Fruit fly (Drosophila melanogaster) whole organism, prepupa: ENCODE data around the gene Lcp65Ag1.

Experiments
- Blimp-1 ChIP-seq: fragments of 200-800 bp; sonication (Bioruptor generic); optimal IDR thresholded peaks from 3 replicates; lab custom pipeline; 2017; ENCODE audit warnings: missing biosample characterization, missing genetic modification characterization, mild to moderate bottlenecking, moderate library complexity, missing genetic modification reagents
- CG10631 ChIP-seq: fragments of 200-800 bp; sonication (Bioruptor generic); optimal IDR thresholded peaks from 2 replicates; lab custom pipeline; 2016; ENCODE audit warnings: missing biosample characterization, missing genetic modification characterization
- CG10669 ChIP-seq: fragments of 200-800 bp; sonication (Bioruptor generic); optimal IDR thresholded peaks from 3 replicates; lab custom pipeline; 2018; ENCODE audit warnings: missing biosample characterization, mild to moderate bottlenecking, missing genetic modification characterization, moderate library complexity
- CG11294 ChIP-seq: fragments of 200-800 bp; sonication (Bioruptor generic); IDR thresholded peaks from 2 replicates; pipeline ENCODE4 v1.3.6; 2022; ENCODE audit warnings: missing biosample characterization, missing genetic modification characterization
- CG11762 ChIP-seq: fragments of 200-800 bp; sonication (Bioruptor generic); optimal IDR thresholded peaks from 3 replicates; lab custom pipeline; 2016; ENCODE audit warnings: missing biosample characterization, missing genetic modification characterization; ENCODE audit not compliant: insufficient read depth
- CG11902 ChIP-seq: fragments of 200-800 bp; sonication (Bioruptor generic); optimal IDR thresholded peaks from 3 replicates; lab custom pipeline; 2016; ENCODE audit warnings: missing biosample characterization, missing genetic modification characterization
- CG15336 ChIP-seq: fragments of 200-800 bp; sonication (Bioruptor generic); IDR thresholded peaks from 2 replicates; pipeline ENCODE4 v1.3.6; 2022; ENCODE audit warnings: missing biosample characterization, missing genetic modification characterization
- CG1621 ChIP-seq: fragments of 200-800 bp; sonication (Bioruptor generic); optimal IDR thresholded peaks from 3 replicates; lab custom pipeline; 2018; ENCODE audit warnings: missing biosample characterization, mild to moderate bottlenecking, missing genetic modification characterization
- CG16779 ChIP-seq: fragments of 200-800 bp; sonication (Bioruptor generic); optimal IDR thresholded peaks from 3 replicates; lab custom pipeline; 2017; ENCODE audit warnings: missing biosample characterization, mild to moderate bottlenecking, missing genetic modification characterization
- CG3032 ChIP-seq: fragments of 200-800 bp; optimal IDR thresholded peaks from 2 replicates; lab custom pipeline; 2019; ENCODE audit warnings: missing biosample characterization, mild to moderate bottlenecking, missing genetic modification characterization, moderate library complexity
- CG31627 ChIP-seq: fragments of 200-800 bp; sonication (Bioruptor generic); optimal IDR thresholded peaks from 3 replicates; lab custom pipeline; 2016; ENCODE audit warnings: missing biosample characterization, missing genetic modification characterization
- CG34406 ChIP-seq: fragments of 200-800 bp; sonication (Bioruptor generic); optimal IDR thresholded peaks from 3 replicates; lab custom pipeline; 2016; ENCODE audit warnings: missing biosample characterization, missing genetic modification characterization
- CG4318 ChIP-seq: fragments of 200-800 bp; sonication (Bioruptor generic); optimal IDR thresholded peaks from 3 replicates; lab custom pipeline; 2017; ENCODE audit warnings: missing biosample characterization, mild to moderate bottlenecking, missing genetic modification characterization
- CG6163 ChIP-seq: fragments of 200-800 bp; sonication (Bioruptor generic); IDR thresholded peaks from 3 replicates; pipeline ENCODE4 v1.3.6; 2022; ENCODE audit warnings: missing biosample characterization, missing genetic modification characterization
- CG6792 ChIP-seq: fragments of 200-800 bp; sonication (Bioruptor generic); optimal IDR thresholded peaks from 3 replicates; lab custom pipeline; 2016; ENCODE audit warnings: missing biosample characterization, missing genetic modification characterization
- CG6854 ChIP-seq: fragments of 200-800 bp; sonication (Bioruptor generic); optimal IDR thresholded peaks from 2 replicates; lab custom pipeline; 2017; ENCODE audit warnings: missing biosample characterization, mild to moderate bottlenecking, missing genetic modification characterization
- CG7368 ChIP-seq: fragments of 200-800 bp; sonication (Bioruptor generic); optimal IDR thresholded peaks from 3 replicates; lab custom pipeline; 2016; ENCODE audit warnings: missing biosample characterization, missing genetic modification characterization
- CG8632 ChIP-seq: fragments of 200-800 bp; sonication (Bioruptor generic); optimal IDR thresholded peaks from 3 replicates; lab custom pipeline; 2016; ENCODE audit warnings: missing biosample characterization, missing genetic modification characterization
- CG9139 ChIP-seq: fragments of 200-800 bp; sonication (Bioruptor generic); optimal IDR thresholded peaks from 3 replicates; lab custom pipeline; 2017; ENCODE audit warnings: missing biosample characterization, mild to moderate bottlenecking, missing genetic modification characterization
- Eip78C ChIP-seq: fragments of 200-800 bp; sonication (Bioruptor generic); peaks from one replicate; lab custom pipeline; 2016; ENCODE audit warnings: missing biosample characterization, missing genetic modification characterization
- Eip93F ChIP-seq: fragments of 200-800 bp; sonication (Bioruptor generic); optimal IDR thresholded peaks from 2 replicates; lab custom pipeline; 2016; ENCODE audit warnings: missing biosample characterization, mild to moderate bottlenecking, missing genetic modification characterization
- Ets21C ChIP-seq: fragments of 200-800 bp; sonication (Bioruptor generic); optimal IDR thresholded peaks from 3 replicates; lab custom pipeline; 2016; ENCODE audit warnings: missing biosample characterization, missing genetic modification characterization
- Gug ChIP-seq: fragments of 200-800 bp; sonication (Bioruptor generic); IDR thresholded peaks from 2 replicates; pipeline ENCODE4 v1.3.6; 2022; ENCODE audit warnings: missing biosample characterization, missing genetic modification characterization
- Hr38 ChIP-seq: sonication (Bioruptor generic); optimal IDR thresholded peaks from 2 replicates; lab custom pipeline; 2016; ENCODE audit warnings: missing biosample characterization, missing genetic modification characterization
- Hr39 ChIP-seq: fragments of 200-800 bp; sonication (Bioruptor generic); optimal IDR thresholded peaks from 2 replicates; lab custom pipeline; 2016; ENCODE audit warnings: missing biosample characterization, missing genetic modification characterization
- Hr4 ChIP-seq: fragments of 200-800 bp; sonication (Bioruptor generic); optimal IDR thresholded peaks from 3 replicates; lab custom pipeline; 2016; ENCODE audit warnings: missing biosample characterization, missing genetic modification characterization
- Lpt ChIP-seq: fragments of 200-800 bp; sonication (Bioruptor generic); optimal IDR thresholded peaks from 3 replicates; lab custom pipeline; 2016; ENCODE audit warnings: missing biosample characterization, missing genetic modification characterization
- Met ChIP-seq: fragments of 200-800 bp; sonication (Bioruptor generic); optimal IDR thresholded peaks from 3 replicates; lab custom pipeline; 2016; ENCODE audit warnings: missing biosample characterization, missing genetic modification characterization
- OdsH ChIP-seq: fragments of 200-800 bp; sonication (Bioruptor generic); optimal IDR thresholded peaks from 3 replicates; lab custom pipeline; 2016; ENCODE audit warnings: missing biosample characterization, missing genetic modification characterization
- Smox ChIP-seq: fragments of 200-800 bp; sonication (Bioruptor generic); optimal IDR thresholded peaks from 3 replicates; lab custom pipeline; 2016; ENCODE audit warnings: missing biosample characterization, missing genetic modification characterization
- Sox102F ChIP-seq: fragments of 200-800 bp; sonication (Bioruptor generic); optimal IDR thresholded peaks from 2 replicates; lab custom pipeline; 2016; ENCODE audit warnings: missing biosample characterization, mild to moderate bottlenecking, missing genetic modification characterization
- Sox14 ChIP-seq: fragments of 200-800 bp; sonication (Bioruptor generic); optimal IDR thresholded peaks from 3 replicates; lab custom pipeline; 2016; ENCODE audit warnings: missing biosample characterization, missing genetic modification characterization
- Sox15 ChIP-seq: fragments of 200-800 bp; sonication (Bioruptor generic); optimal IDR thresholded peaks from 3 replicates; lab custom pipeline; 2016; ENCODE audit warnings: missing biosample characterization, missing genetic modification characterization
- achi ChIP-seq: fragments of 200-800 bp; sonication (Bioruptor generic); optimal IDR thresholded peaks from 3 replicates; lab custom pipeline; 2016; ENCODE audit warnings: missing biosample characterization, missing genetic modification characterization
- cyc ChIP-seq: fragments of 200-800 bp; sonication (Bioruptor generic); optimal IDR thresholded peaks from 3 replicates; lab custom pipeline; 2016; ENCODE audit warnings: missing biosample characterization, missing genetic modification characterization
- dac ChIP-seq: fragments of 200-800 bp; sonication (Bioruptor generic); optimal IDR thresholded peaks from 2 replicates; lab custom pipeline; 2017; ENCODE audit warnings: missing biosample characterization, mild to moderate bottlenecking, missing genetic modification characterization
- dsx ChIP-seq: fragments of 200-800 bp; optimal IDR thresholded peaks from 3 replicates; lab custom pipeline; 2019; ENCODE audit warnings: missing biosample characterization, mild to moderate bottlenecking, missing genetic modification characterization, moderate library complexity; ENCODE audit not compliant: poor library complexity, severe bottlenecking
- eg ChIP-seq: fragments of 200-800 bp; sonication (Bioruptor generic); IDR thresholded peaks from 3 replicates; pipeline ENCODE4 v1.3.6; 2022; ENCODE audit warnings: missing biosample characterization, missing genetic modification characterization
- fd59A ChIP-seq: fragments of 200-800 bp; sonication (Bioruptor generic); optimal IDR thresholded peaks from 2 replicates; lab custom pipeline; 2017; ENCODE audit warnings: missing biosample characterization, mild to moderate bottlenecking, missing genetic modification characterization, missing genetic modification reagents
- fkh ChIP-seq: fragments of 200-800 bp; sonication (Bioruptor generic); optimal IDR thresholded peaks from 3 replicates; lab custom pipeline; 2017; ENCODE audit warnings: missing biosample characterization, mild to moderate bottlenecking, missing genetic modification characterization, moderate library complexity
- lz ChIP-seq: fragments of 200-800 bp; sonication (Bioruptor generic); optimal IDR thresholded peaks from 3 replicates; lab custom pipeline; 2016; ENCODE audit warnings: missing biosample characterization, missing genetic modification characterization
- net ChIP-seq: fragments of 200-800 bp; sonication (Bioruptor generic); optimal IDR thresholded peaks from 3 replicates; lab custom pipeline; 2016; ENCODE audit warnings: missing biosample characterization, missing genetic modification characterization
- pdm3 ChIP-seq: fragments of 200-800 bp; sonication (Bioruptor generic); optimal IDR thresholded peaks from 3 replicates; lab custom pipeline; 2016; ENCODE audit warnings: missing biosample characterization, missing genetic modification characterization
- spab ChIP-seq: fragments of 200-800 bp; sonication (Bioruptor generic); optimal IDR thresholded peaks from 2 replicates; lab custom pipeline; 2017; ENCODE audit warnings: missing biosample characterization, mild to moderate bottlenecking, missing genetic modification characterization, missing genetic modification reagents
- ss ChIP-seq, 2 experiments: fragments of 200-800 bp; sonication (Bioruptor generic); optimal IDR thresholded peaks; 2 replicates in 1 of 2; 3 replicates in 1 of 2; lab custom pipeline; 2017 to 2018; ENCODE audit warnings: mild to moderate bottlenecking in 2 of 2, missing biosample characterization in 2 of 2, missing genetic modification characterization in 2 of 2, moderate library complexity in 1 of 2
- svp ChIP-seq: fragments of 200-800 bp; sonication (Bioruptor generic); peaks from one replicate; lab custom pipeline; 2016; ENCODE audit warnings: missing biosample characterization, missing genetic modification characterization
- vri ChIP-seq: fragments of 200-800 bp; sonication (Bioruptor generic); optimal IDR thresholded peaks from 3 replicates; lab custom pipeline; 2016; ENCODE audit warnings: missing biosample characterization, mild to moderate bottlenecking, missing genetic modification characterization

The Lcp65Ag1 gene

DNA sequence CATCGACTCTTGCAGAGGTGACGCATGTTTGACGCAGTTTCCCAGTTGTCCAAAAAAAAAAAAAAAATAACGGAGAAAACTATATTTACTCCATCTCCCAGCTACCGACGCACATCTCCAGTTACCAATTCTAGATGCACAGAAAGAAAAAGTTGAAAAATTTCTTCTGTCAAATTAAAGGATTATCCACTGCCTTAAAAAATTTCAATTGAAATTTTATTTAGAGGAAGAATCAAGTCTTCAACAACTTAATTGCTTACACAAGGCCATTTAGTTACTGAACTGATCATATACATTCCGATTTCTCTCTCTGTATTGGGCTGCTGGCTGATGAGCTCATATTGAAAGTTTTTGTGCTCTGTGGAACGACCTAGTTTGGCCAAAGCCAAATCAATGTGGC is 49.1 kb downstream of the Lcp65Ag1 start (continued):
- TF ChIP-seq Eip93F (GFP tag; lab: Kevin White, UChicago) (no peak), Hr39 (peak; percentile 2), achi (GFP tag; lab: Kevin White, UChicago) (peak; percentile 23), net (GFP tag; lab: Kevin White, UChicago) (no peak), lz (no peak), CG6792 (GFP tag; lab: Kevin White, UChicago) (no peak), CG8632 (GFP tag; lab: Kevin White, UChicago) (no peak), Sox14 (GFP tag; lab: Kevin White, UChicago) (no peak), CG3032 (tag; lab: Kevin White, UChicago) (no peak), CG31627 (GFP tag; lab: Kevin White, UChicago) (no peak), Hr38 (no peak), CG10669 (GFP tag; lab: Kevin White, UChicago) (no peak), OdsH (GFP tag; lab: Kevin White, UChicago) (peak; percentile 37), CG7368 (GFP tag; lab: Kevin White, UChicago) (no peak), CG4318 (GFP tag; lab: Kevin White, UChicago) (peak; percentile 6), CG6854 (GFP tag; lab: Kevin White, UChicago) (no peak), spab (GFP tag; lab: Kevin White, UChicago) (no peak), Sox15 (GFP tag; lab: Kevin White, UChicago) (no peak), Lpt (no peak), ss (GFP tag; optimal IDR thresholded peaks at IDR 0.05; lab: Kevin White, UChicago) (no peak), vri (no peak), CG6163 (no peak), fkh (GFP tag; lab: Kevin White, UChicago) (no peak), CG16779 (tag; lab: Kevin White, UChicago) (no peak), svp (no peak), CG9139 (GFP tag; lab: Kevin White, UChicago) (no peak), Smox (no peak), Blimp-1 (GFP tag; lab: Kevin White, UChicago) (no peak), cyc (GFP tag; lab: Kevin White, UChicago) (no peak)

DNA sequence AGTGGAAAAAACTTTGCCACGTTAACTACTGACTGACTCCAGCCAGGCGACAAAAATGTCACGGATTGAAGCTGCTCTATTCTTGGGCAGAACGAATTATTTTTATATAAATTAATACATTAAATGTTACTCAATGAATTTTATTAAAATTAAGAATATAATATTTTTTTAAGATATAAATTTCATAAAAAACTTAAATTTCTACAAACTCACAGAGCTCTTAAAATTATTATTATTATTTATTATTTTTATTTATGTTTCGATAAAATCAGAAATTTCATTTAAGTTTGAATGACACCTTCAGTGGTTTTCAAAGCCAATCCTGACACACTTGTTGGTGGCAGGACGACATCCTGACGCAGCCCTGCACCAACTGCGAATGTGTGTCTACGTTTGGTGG is 49.9 kb downstream of the Lcp65Ag1 start:
- TF ChIP-seq CG31627 (GFP tag; lab: Kevin White, UChicago): no peak
- TF ChIP-seq CG15336 (GFP tag; lab: Robert Waterston, UW): peak; percentile 77
- no peak for TF ChIP-seq Ets21C (GFP tag; lab: Kevin White, UChicago)
- peak; percentile 62; the same call in 1 of the 3 replicates for TF ChIP-seq eg
- TF ChIP-seq fd59A: peak; percentile 33
- 0 out of 3 replicates have a peak, but pooled peaks have one; percentile 5 for TF ChIP-seq CG6163
- no peak for TF ChIP-seq dac (GFP tag; lab: Kevin White, UChicago)
- TF ChIP-seq net (GFP tag; lab: Kevin White, UChicago): peak; percentile 68
- TF ChIP-seq Gug (GFP tag; lab: Robert Waterston, UW): 0 out of 2 replicates have a peak, but pooled peaks have one; percentile 14
- TF ChIP-seq Sox102F (GFP tag; lab: Kevin White, UChicago): peak; percentile 26
- TF ChIP-seq CG11762 (GFP tag; lab: Kevin White, UChicago): peak; percentile 16
- no peak for TF ChIP-seq CG1621 (tag; lab: Kevin White, UChicago)
- peak; percentile 66 to 81 for TF ChIP-seq ss (GFP tag; optimal IDR thresholded peaks at IDR 0.05; lab: Kevin White, UChicago)
- no peak for TF ChIP-seq CG6854 (GFP tag; lab: Kevin White, UChicago)
- peak; percentile 22 for TF ChIP-seq Sox15 (GFP tag; lab: Kevin White, UChicago)
- TF ChIP-seq pdm3 (GFP tag; lab: Kevin White, UChicago): peak; percentile 23
- TF ChIP-seq Sox14 (GFP tag; lab: Kevin White, UChicago): peak; percentile 41
- TF ChIP-seq CG6792 (GFP tag; lab: Kevin White, UChicago): peak; percentile 55
- TF ChIP-seq CG10669 (GFP tag; lab: Kevin White, UChicago): peak; percentile 5
- peak; percentile 71 for TF ChIP-seq CG4318 (GFP tag; lab: Kevin White, UChicago)
- peak; percentile 72 for TF ChIP-seq OdsH (GFP tag; lab: Kevin White, UChicago)
- peak; percentile 46 for TF ChIP-seq Hr4
- peak; percentile 11 for TF ChIP-seq Smox
- TF ChIP-seq CG10631 (GFP tag; lab: Kevin White, UChicago): peak; percentile 69
- TF ChIP-seq fkh (GFP tag; lab: Kevin White, UChicago): no peak
- no peak for TF ChIP-seq CG11902 (GFP tag; lab: Kevin White, UChicago)
- TF ChIP-seq vri: peak; percentile 1
- TF ChIP-seq CG11294 (GFP tag; lab: Robert Waterston, UW): no peak
- peak; percentile 68 for TF ChIP-seq CG34406
- peak; percentile 8 for TF ChIP-seq lz
- TF ChIP-seq Met (GFP tag; lab: Kevin White, UChicago): peak; percentile 20
- peak; percentile 63 for TF ChIP-seq dsx (GFP tag; lab: Kevin White, UChicago)
- TF ChIP-seq CG7368 (GFP tag; lab: Kevin White, UChicago): no peak
- TF ChIP-seq Eip93F (GFP tag; lab: Kevin White, UChicago): no peak
- TF ChIP-seq CG3032 (tag; lab: Kevin White, UChicago): peak; percentile 69
- no peak for TF ChIP-seq CG9139 (GFP tag; lab: Kevin White, UChicago)
- peak; percentile 83 for TF ChIP-seq achi (GFP tag; lab: Kevin White, UChicago)
- TF ChIP-seq Lpt: peak; percentile 39
- peak; percentile 90 for TF ChIP-seq Eip78C
